Worm (Caenorhabditis elegans): Measurements from ENCODE around the gene F13E9.5.

Gene F13E9.5

ce11 chrIV:10884263-10884662, at the start of gene F13E9.5:
F13E9.5 (minus strand) TSS chrIV:10884363.
- TF ChIP-seq nhr-11 (tag; optimal IDR thresholded peaks at IDR 0.05), result no peak
- no peak for TF ChIP-seq egl-27 (tag; optimal IDR thresholded peaks at IDR 0.05)
- no peak for TF ChIP-seq aly-2 (tag; optimal IDR thresholded peaks at IDR 0.05)
- no peak for TF ChIP-seq R02D3.7 (tag; optimal IDR thresholded peaks at IDR 0.05)
- TF ChIP-seq ama-1 (optimal IDR thresholded peaks at IDR 0.05), result no peak
- TF ChIP-seq ceh-82 (tag; optimal IDR thresholded peaks at IDR 0.05), result no peak
- TF ChIP-seq mdl-1 (tag; optimal IDR thresholded peaks at IDR 0.05), result no peak
- TF ChIP-seq ztf-11 (tag; optimal IDR thresholded peaks at IDR 0.05), result no peak

ce11 chrIV:10933062-10933552, 48.9 kb upstream of the F13E9.5 start, which contains the start of the genes dnc-1 and lsm-7:
dnc-1 (minus strand) TSS chrIV:10933203.
lsm-7 (plus strand) TSS chrIV:10933502.
- peak in 1 of 2 experiments; percentile 2 for TF ChIP-seq mdl-1 (tag; optimal IDR thresholded peaks at IDR 0.05)
- peak; percentile 4 for TF ChIP-seq ZK546.5 (tag; optimal IDR thresholded peaks at IDR 0.05)
- peak; percentile 30 for TF ChIP-seq zag-1 (tag; optimal IDR thresholded peaks at IDR 0.05)
- TF ChIP-seq nhr-6 (tag; optimal IDR thresholded peaks at IDR 0.05), result no peak
- peak; percentile 17 for TF ChIP-seq ztf-4 (tag; optimal IDR thresholded peaks at IDR 0.05)
- no peak for TF ChIP-seq nhr-77 (tag; optimal IDR thresholded peaks at IDR 0.05)
- TF ChIP-seq nhr-10 (tag; optimal IDR thresholded peaks at IDR 0.05), result no peak
- TF ChIP-seq egl-27 (tag; optimal IDR thresholded peaks at IDR 0.05), result peak; percentile 1
- peak; percentile 47 to 87 for TF ChIP-seq lsy-2 (tag; optimal IDR thresholded peaks at IDR 0.05)
- TF ChIP-seq fos-1 (tag; optimal IDR thresholded peaks at IDR 0.05), result peak; percentile 61
- TF ChIP-seq gmeb-1 (tag; optimal IDR thresholded peaks at IDR 0.05), result peak; percentile 81
- TF ChIP-seq nhr-129 (tag; optimal IDR thresholded peaks at IDR 0.05), result peak; percentile 75
- TF ChIP-seq nhr-237 (tag; optimal IDR thresholded peaks at IDR 0.05), result no peak
- TF ChIP-seq mab-5 (tag; optimal IDR thresholded peaks at IDR 0.05), result peak; percentile 55
- peak; percentile 58 for TF ChIP-seq sem-4 (tag; optimal IDR thresholded peaks at IDR 0.05)
- TF ChIP-seq sma-9 (GFP tag; optimal IDR thresholded peaks at IDR 0.05), result peak; percentile 74
- TF ChIP-seq sma-9 (tag; optimal IDR thresholded peaks at IDR 0.05), result no peak
- TF ChIP-seq crh-2 (tag; optimal IDR thresholded peaks at IDR 0.05), result peak; percentile 77
- TF ChIP-seq snpc-4 (tag; optimal IDR thresholded peaks at IDR 0.05), result peak; percentile 28
- TF ChIP-seq sma-3 (GFP tag; optimal IDR thresholded peaks at IDR 0.05), result peak; percentile 30
- TF ChIP-seq C34F6.9 (tag; optimal IDR thresholded peaks at IDR 0.05), result peak; percentile 95
- TF ChIP-seq lin-13 (GFP tag; optimal IDR thresholded peaks at IDR 0.05), result peak; percentile 54
- TF ChIP-seq nhr-11 (tag; optimal IDR thresholded peaks at IDR 0.05), result no peak
- TF ChIP-seq unc-62 (GFP tag; optimal IDR thresholded peaks at IDR 0.05), result no peak
- TF ChIP-seq lin-39 (tag; optimal IDR thresholded peaks at IDR 0.05), result no peak
- TF ChIP-seq peb-1 (tag; optimal IDR thresholded peaks at IDR 0.05), result no peak
- peak; percentile 75 for TF ChIP-seq nhr-25 (tag; optimal IDR thresholded peaks at IDR 0.05)
- TF ChIP-seq nhr-23 (tag; optimal IDR thresholded peaks at IDR 0.05), result no peak
- TF ChIP-seq unc-55 (GFP tag; optimal IDR thresholded peaks at IDR 0.05), result peak; percentile 95
- peak; percentile 59 for TF ChIP-seq F13H6.1 (tag; optimal IDR thresholded peaks at IDR 0.05)
- peak; percentile 56 for TF ChIP-seq lin-11 (tag; optimal IDR thresholded peaks at IDR 0.05)

ce11 chrIV:10919770-10920169, 35.6 kb upstream of the F13E9.5 start, which contains the start of gene rbr-2:
rbr-2 (plus strand) TSS chrIV:10920070.
- TF ChIP-seq ceh-16 (tag; optimal IDR thresholded peaks at IDR 0.05) (no peak), nhr-129 (tag; optimal IDR thresholded peaks at IDR 0.05) (no peak), Y55F3AM.14 (GFP tag; optimal IDR thresholded peaks at IDR 0.05) (no peak), nhr-77 (tag; optimal IDR thresholded peaks at IDR 0.05) (no peak), zag-1 (tag; optimal IDR thresholded peaks at IDR 0.05) (no peak), nhr-6 (tag; optimal IDR thresholded peaks at IDR 0.05) (no peak), ceh-82 (tag; optimal IDR thresholded peaks at IDR 0.05) (no peak), snpc-4 (tag; optimal IDR thresholded peaks at IDR 0.05) (no peak), mbf-1 (tag; optimal IDR thresholded peaks at IDR 0.05) (no peak), lin-39 (tag; optimal IDR thresholded peaks at IDR 0.05) (no peak)
